Worm (Caenorhabditis elegans) whole organism, young adult: ENCODE measurements around the gene F32E10.9.

Experiments
- B0035.1 ChIP-seq: sonication (generic microtip); optimal IDR thresholded peaks from 2 replicates; lab custom pipeline; 2016; ENCODE audit warnings: missing genetic modification characterization, mild to moderate bottlenecking, missing compliant biosample characterization, missing genotype, missing genetic modification reagents
- B0336.3 ChIP-seq: fragments of 200-800 bp; sonication (Bioruptor generic); IDR thresholded peaks from 2 replicates; pipeline ENCODE4 v1.3.6; 2022; ENCODE audit warnings: missing genetic modification characterization, missing compliant biosample characterization
- C17E4.6 ChIP-seq: fragments of 200-800 bp; sonication (Bioruptor generic); IDR thresholded peaks from 2 replicates; pipeline ENCODE4 v1.3.6; 2022; ENCODE audit warnings: missing genetic modification reagents, missing genetic modification characterization, missing compliant biosample characterization
- D2030.7 ChIP-seq: fragments of 200-800 bp; sonication (Bioruptor generic); IDR thresholded peaks from 2 replicates; pipeline ENCODE4 v1.3.6; 2022; ENCODE audit warnings: missing genetic modification reagents, missing genetic modification characterization, missing compliant biosample characterization
- F49E8.2 ChIP-seq: sonication (generic microtip); optimal IDR thresholded peaks from 3 replicates; lab custom pipeline; 2017; ENCODE audit warnings: missing genetic modification characterization, mild to moderate bottlenecking, missing compliant biosample characterization, antibody characterized with exemption, moderate library complexity; ENCODE audit not compliant: insufficient read depth
- F55B11.4 ChIP-seq: sonication (generic microtip); optimal IDR thresholded peaks from 2 replicates; lab custom pipeline; 2016; ENCODE audit warnings: missing compliant biosample characterization, missing genetic modification characterization, borderline replicate concordance; ENCODE audit not compliant: insufficient read depth
- K11D2.4 ChIP-seq: fragments of 200-800 bp; sonication (Bioruptor generic); IDR thresholded peaks from 2 replicates; pipeline ENCODE4 v1.3.6; 2022; ENCODE audit warnings: missing genetic modification reagents, missing genetic modification characterization, missing compliant biosample characterization
- Y53G8AR.9 ChIP-seq: fragments of 200-800 bp; sonication (Bioruptor generic); conservative IDR thresholded peaks from 2 replicates; pipeline ENCODE4 v1.3.6; 2022; ENCODE audit warnings: missing genetic modification reagents, missing genetic modification characterization, missing compliant biosample characterization
- Y67H2A.10 ChIP-seq: fragments of 200-800 bp; sonication (Bioruptor generic); conservative IDR thresholded peaks from 2 replicates; pipeline ENCODE4 v1.3.6; 2022; ENCODE audit warnings: missing genetic modification reagents, missing genetic modification characterization, missing compliant biosample characterization
- attf-3 ChIP-seq: fragments of 200-800 bp; sonication (Bioruptor generic); conservative IDR thresholded peaks from 2 replicates; pipeline ENCODE4 v1.3.6; 2022; ENCODE audit warnings: missing genetic modification reagents, missing genetic modification characterization, missing compliant biosample characterization
- attf-6 ChIP-seq: fragments of 200-800 bp; sonication (Bioruptor generic); IDR thresholded peaks from 2 replicates; pipeline ENCODE4 v1.3.6; 2022; ENCODE audit warnings: missing genetic modification reagents, missing genetic modification characterization, missing compliant biosample characterization
- cebp-2 ChIP-seq: fragments of 200-800 bp; sonication (Bioruptor generic); IDR thresholded peaks from 2 replicates; pipeline ENCODE4 v1.3.6; 2022; ENCODE audit warnings: missing genetic modification characterization, missing compliant biosample characterization
- ceh-100 ChIP-seq: fragments of 200-800 bp; sonication (Bioruptor generic); IDR thresholded peaks from 2 replicates; pipeline ENCODE4 v1.3.6; 2022; ENCODE audit warnings: missing genetic modification reagents, missing genetic modification characterization, missing compliant biosample characterization
- ceh-91 ChIP-seq: fragments of 200-800 bp; sonication (Bioruptor generic); IDR thresholded peaks from 2 replicates; pipeline ENCODE4 v1.3.6; 2022; ENCODE audit warnings: missing genetic modification reagents, missing genetic modification characterization, missing compliant biosample characterization
- dox-1 ChIP-seq: fragments of 200-800 bp; sonication (Bioruptor generic); IDR thresholded peaks from 2 replicates; pipeline ENCODE4 v1.3.6; 2022; ENCODE audit warnings: missing genetic modification reagents, missing genetic modification characterization, missing compliant biosample characterization
- dpff-1 ChIP-seq: sonication (generic microtip); optimal IDR thresholded peaks from 2 replicates; lab custom pipeline; 2017; ENCODE audit warnings: mild to moderate bottlenecking, missing genetic modification characterization, missing compliant biosample characterization
- egl-44 ChIP-seq: fragments of 200-800 bp; sonication (Bioruptor generic); IDR thresholded peaks from 2 replicates; pipeline ENCODE4 v1.3.6; 2022; ENCODE audit warnings: missing genetic modification reagents, missing genetic modification characterization, missing compliant biosample characterization
- egrh-3 ChIP-seq: fragments of 200-800 bp; sonication (Bioruptor generic); IDR thresholded peaks from 2 replicates; pipeline ENCODE4 v1.3.6; 2022; ENCODE audit warnings: missing genetic modification reagents, missing genetic modification characterization, missing compliant biosample characterization
- ekl-4 ChIP-seq: fragments of 200-800 bp; sonication (Bioruptor generic); IDR thresholded peaks from 2 replicates; pipeline ENCODE4 v1.3.6; 2022; ENCODE audit warnings: missing genetic modification reagents, missing genetic modification characterization, missing compliant biosample characterization
- ets-4 ChIP-seq: fragments of 200-800 bp; sonication (Bioruptor generic); optimal IDR thresholded peaks from 2 replicates; lab custom pipeline; 2018; ENCODE audit warnings: mild to moderate bottlenecking, missing genetic modification characterization, missing compliant biosample characterization
- hmg-1.2 ChIP-seq: fragments of 200-800 bp; sonication (Bioruptor generic); IDR thresholded peaks from 2 replicates; pipeline ENCODE4 v1.3.6; 2022; ENCODE audit warnings: missing genetic modification reagents, missing genetic modification characterization, missing compliant biosample characterization
- hsf-1 ChIP-seq: fragments of 200-800 bp; sonication (Bioruptor generic); IDR thresholded peaks from 2 replicates; pipeline ENCODE4 v1.3.6; 2022; ENCODE audit warnings: missing genetic modification reagents, missing genetic modification characterization, missing compliant biosample characterization
- lin-26 ChIP-seq: fragments of 200-800 bp; sonication (Bioruptor generic); IDR thresholded peaks from 2 replicates; pipeline ENCODE4 v1.3.6; 2022; ENCODE audit warnings: missing genetic modification reagents, missing genetic modification characterization, missing compliant biosample characterization
- lin-54 ChIP-seq: fragments of 200-800 bp; sonication (Bioruptor generic); optimal IDR thresholded peaks from 2 replicates; lab custom pipeline; 2018; ENCODE audit warnings: mild to moderate bottlenecking, missing genetic modification characterization, missing compliant biosample characterization
- lir-1 ChIP-seq: fragments of 200-800 bp; sonication (Bioruptor generic); conservative IDR thresholded peaks from 2 replicates; pipeline ENCODE4 v1.3.6; 2022; ENCODE audit warnings: missing genetic modification reagents, missing genetic modification characterization, missing compliant biosample characterization
- madf-3 ChIP-seq: fragments of 200-800 bp; sonication (Bioruptor generic); IDR thresholded peaks from 2 replicates; pipeline ENCODE4 v1.3.6; 2022; ENCODE audit warnings: missing genetic modification reagents, missing genetic modification characterization, missing compliant biosample characterization
- madf-6 ChIP-seq: fragments of 200-800 bp; sonication (Bioruptor generic); IDR thresholded peaks from 2 replicates; pipeline ENCODE4 v1.3.6; 2022; ENCODE audit warnings: missing genetic modification reagents, missing genetic modification characterization, missing compliant biosample characterization
- mcd-1 ChIP-seq: fragments of 200-800 bp; sonication (Bioruptor generic); IDR thresholded peaks from 2 replicates; pipeline ENCODE4 v1.3.6; 2022; ENCODE audit warnings: missing genetic modification reagents, missing genetic modification characterization, missing compliant biosample characterization
- nfya-2 ChIP-seq: fragments of 200-800 bp; sonication (Bioruptor generic); IDR thresholded peaks from 2 replicates; pipeline ENCODE4 v1.3.6; 2022; ENCODE audit warnings: missing genetic modification reagents, missing genetic modification characterization, missing compliant biosample characterization
- nfyb-1 ChIP-seq: fragments of 200-800 bp; sonication (Bioruptor generic); IDR thresholded peaks from 2 replicates; pipeline ENCODE4 v1.3.6; 2022; ENCODE audit warnings: missing genetic modification reagents, missing genetic modification characterization, missing compliant biosample characterization
- nhr-120 ChIP-seq: fragments of 200-800 bp; sonication (Bioruptor generic); IDR thresholded peaks from 2 replicates; pipeline ENCODE4 v1.3.6; 2022; ENCODE audit warnings: missing genetic modification characterization, missing compliant biosample characterization
- nhr-80 ChIP-seq: sonication (generic microtip); optimal IDR thresholded peaks from 2 replicates; lab custom pipeline; 2016; ENCODE audit warnings: missing genetic modification characterization, missing compliant biosample characterization
- nhr-90 ChIP-seq: sonication (generic microtip); optimal IDR thresholded peaks from 2 replicates; lab custom pipeline; 2016; ENCODE audit warnings: missing genotype, mild to moderate bottlenecking, missing genetic modification characterization, missing compliant biosample characterization
- rcor-1 ChIP-seq: fragments of 200-800 bp; sonication (Bioruptor generic); IDR thresholded peaks from 2 replicates; pipeline ENCODE4 v1.3.6; 2022; ENCODE audit warnings: missing genetic modification reagents, missing genetic modification characterization, missing compliant biosample characterization
- snpc-1.1 ChIP-seq: sonication (generic microtip); optimal IDR thresholded peaks from 2 replicates; lab custom pipeline; 2017; ENCODE audit warnings: missing genetic modification characterization, mild to moderate bottlenecking, missing compliant biosample characterization, antibody characterized with exemption, moderate library complexity, missing genotype, missing genetic modification reagents; ENCODE audit not compliant: insufficient read depth
- snpc-1.3 ChIP-seq: sonication (generic microtip); optimal IDR thresholded peaks from 2 replicates; lab custom pipeline; 2017; ENCODE audit warnings: missing genetic modification characterization, mild to moderate bottlenecking, missing compliant biosample characterization, antibody characterized with exemption, moderate library complexity, missing genotype, missing genetic modification reagents; ENCODE audit not compliant: insufficient read depth
- snpc-3.4 ChIP-seq: sonication (generic microtip); optimal IDR thresholded peaks from 2 replicates; lab custom pipeline; 2017; ENCODE audit warnings: missing genetic modification characterization, mild to moderate bottlenecking, missing compliant biosample characterization, antibody characterized with exemption, moderate library complexity, missing genotype, missing genetic modification reagents
- tbp1 ChIP-seq: fragments of 200-800 bp; sonication (Bioruptor generic); optimal IDR thresholded peaks from 2 replicates; lab custom pipeline; 2018; ENCODE audit warnings: mild to moderate bottlenecking, missing genetic modification characterization, missing compliant biosample characterization
- tbx-9 ChIP-seq: sonication (generic microtip); optimal IDR thresholded peaks from 2 replicates; lab custom pipeline; 2016; ENCODE audit warnings: borderline replicate concordance, missing genetic modification characterization, inconsistent platforms, missing compliant biosample characterization
- unc-130 ChIP-seq: sonication (generic microtip); optimal IDR thresholded peaks from 2 replicates; lab custom pipeline; 2016; ENCODE audit warnings: missing genetic modification reagents, missing genetic modification characterization, missing compliant biosample characterization
- ztf-18 ChIP-seq: sonication (generic microtip); optimal IDR thresholded peaks from 2 replicates; lab custom pipeline; 2016; ENCODE audit warnings: missing genotype, mild to moderate bottlenecking, missing genetic modification characterization, missing compliant biosample characterization
- ztf-26 ChIP-seq: sonication (generic microtip); optimal IDR thresholded peaks from 2 replicates; lab custom pipeline; 2017; ENCODE audit warnings: missing genetic modification characterization, missing compliant biosample characterization
- ztf-28 ChIP-seq: fragments of 200-800 bp; sonication (Bioruptor generic); IDR thresholded peaks from 2 replicates; pipeline ENCODE4 v1.3.6; 2022; ENCODE audit warnings: missing genetic modification reagents, missing genetic modification characterization, missing compliant biosample characterization
- ztf-3 ChIP-seq: fragments of 200-800 bp; sonication (Bioruptor generic); optimal IDR thresholded peaks from 2 replicates; lab custom pipeline; 2018; ENCODE audit warnings: mild to moderate bottlenecking, missing genetic modification characterization, missing compliant biosample characterization

The F32E10.9 gene

DNA sequence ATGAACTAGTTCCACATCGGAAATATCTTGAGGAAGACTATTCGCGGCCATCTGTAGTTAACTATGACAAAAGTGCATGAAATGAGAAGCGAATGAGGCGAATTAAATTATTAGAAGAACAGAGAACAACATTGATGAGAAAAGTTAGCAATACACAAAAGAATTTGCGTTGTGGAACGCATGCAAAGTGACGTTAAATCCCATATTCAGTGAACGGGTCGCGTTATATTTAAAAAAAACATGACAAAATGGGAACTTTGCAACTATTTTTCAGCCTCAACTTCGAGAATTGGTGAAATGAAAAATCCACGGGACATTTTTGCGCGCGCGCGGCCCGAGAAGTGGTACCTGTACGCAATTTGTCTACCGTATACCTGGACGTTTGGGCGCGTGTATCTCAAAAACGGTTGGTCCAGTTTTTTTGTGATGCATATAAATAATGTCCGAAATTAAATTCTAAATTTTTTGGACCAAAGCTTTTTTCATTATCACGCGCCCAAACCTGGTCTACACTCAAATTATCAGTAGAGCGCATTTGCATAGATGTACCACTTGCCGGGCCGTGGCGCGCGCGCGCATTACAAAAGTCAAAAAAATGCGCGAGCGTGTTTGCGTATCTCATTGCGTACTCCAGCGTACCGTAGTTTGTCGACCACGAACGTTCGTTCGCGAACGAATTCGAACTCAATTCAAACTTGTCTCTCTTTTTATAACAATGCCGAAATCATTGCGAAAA is 15.7 kb downstream of the F32E10.9 start, which contains the start of the genes cdd-2 and oef-1 (continued):
- TF ChIP-seq nhr-90 (no peak), madf-3 (GFP tag; lab: Robert Waterston, UW) (peak; percentile 96), madf-6 (GFP tag; lab: Robert Waterston, UW) (peak; percentile 98), tbp1 (GFP tag; lab: Kevin White, UChicago) (peak; percentile 53), K11D2.4 (GFP tag; lab: Robert Waterston, UW) (no peak), ets-4 (GFP tag; lab: Kevin White, UChicago) (no peak), lin-54 (GFP tag; lab: Kevin White, UChicago) (peak; percentile 76), lir-1 (GFP tag; lab: Robert Waterston, UW) (peak; percentile 87), attf-6 (peak; percentile 86), egrh-3 (GFP tag; lab: Robert Waterston, UW) (0 out of 2 replicates have a peak, but pooled peaks have one; percentile 25), ztf-3 (GFP tag; lab: Kevin White, UChicago) (no peak), nhr-120 (no peak), unc-130 (GFP tag; lab: Kevin White, UChicago) (peak; percentile 44), nfyb-1 (peak; percentile 62; the same call in 1 of the 2 replicates), hmg-1.2 (GFP tag; lab: Robert Waterston, UW) (peak; percentile 81), dpff-1 (tag; lab: Kevin White, UChicago) (no peak), egl-44 (no peak), ztf-18 (peak; percentile 45), attf-3 (peak; percentile 58), B0035.1 (tag; lab: Kevin White, UChicago) (no peak), lin-26 (peak; percentile 73; the same call in 1 of the 2 replicates), ztf-28 (GFP tag; lab: Robert Waterston, UW) (peak; percentile 96), ekl-4 (GFP tag; lab: Robert Waterston, UW) (peak; percentile 91), C17E4.6 (GFP tag; lab: Robert Waterston, UW) (peak; percentile 78; the same call in 1 of the 2 replicates), nfya-2 (no peak), nhr-80 (tag; lab: Kevin White, UChicago) (no peak), ceh-100 (GFP tag; lab: Robert Waterston, UW) (peak; percentile 78), snpc-3.4 (peak; percentile 29), hsf-1 (GFP tag; lab: Robert Waterston, UW) (peak; percentile 87), B0336.3 (GFP tag; lab: Robert Waterston, UW) (peak; percentile 69; the same call in 1 of the 2 replicates), F55B11.4 (no peak), snpc-1.1 (tag; lab: Kevin White, UChicago) (no peak), dox-1 (GFP tag; lab: Robert Waterston, UW) (peak; percentile 96), D2030.7 (GFP tag; lab: Robert Waterston, UW) (peak; percentile 96), mcd-1 (GFP tag; lab: Robert Waterston, UW) (peak; percentile 94), Y53G8AR.9 (GFP tag; lab: Robert Waterston, UW) (peak; percentile 77; the same call in 1 of the 2 replicates), Y67H2A.10 (GFP tag; lab: Robert Waterston, UW) (peak; percentile 56; the same call in 1 of the 2 replicates), cebp-2 (GFP tag; lab: Robert Waterston, UW) (0 out of 2 replicates have a peak, but pooled peaks have one; percentile 16), snpc-1.3 (tag; lab: Kevin White, UChicago) (no peak), ztf-26 (tag; lab: Kevin White, UChicago) (no peak), ceh-91 (GFP tag; lab: Robert Waterston, UW) (peak; percentile 99), tbx-9 (tag; lab: Kevin White, UChicago) (no peak), rcor-1 (GFP tag; lab: Robert Waterston, UW) (peak; percentile 84), F49E8.2 (tag; lab: Kevin White, UChicago) (peak; percentile 92)
